Worm (Caenorhabditis elegans) whole organism, L2 larva: ENCODE results near the gene nhr-3.

Experiments
- ZK546.5 ChIP-seq: sonication (generic microtip); optimal IDR thresholded peaks from 2 replicates; lab custom pipeline; 2017; ENCODE audit warnings: missing biosample characterization, missing genetic modification characterization
- ama-1 ChIP-seq: fragments of 150-350 bp; optimal IDR thresholded peaks from 2 replicates; lab custom pipeline; 2018; ENCODE audit warnings: inconsistent platforms
- lin-13 ChIP-seq: fragments of 150-350 bp; optimal IDR thresholded peaks from 2 replicates; lab custom pipeline; 2014; ENCODE audit warnings: missing biosample characterization, missing genetic modification reagents, missing genetic modification characterization
- lsy-2 ChIP-seq, 2 experiments: fragments of 150-350 bp in 1 of 2; sonication (generic microtip) in 1 of 2; optimal IDR thresholded peaks; 2 replicates each; lab custom pipeline; 2014 to 2017; ENCODE audit warnings: missing biosample characterization in 2 of 2, missing genetic modification characterization in 2 of 2
- nhr-129 ChIP-seq: fragments of 150-350 bp; optimal IDR thresholded peaks from 2 replicates; lab custom pipeline; 2014; ENCODE audit warnings: missing biosample characterization, missing genetic modification characterization
- nhr-237 ChIP-seq: fragments of 150-350 bp; optimal IDR thresholded peaks from 2 replicates; lab custom pipeline; 2014; ENCODE audit warnings: missing biosample characterization, missing genetic modification characterization
- sma-3 ChIP-seq: sonication (generic microtip); optimal IDR thresholded peaks from 2 replicates; lab custom pipeline; 2016; ENCODE audit warnings: missing genetic modification reagents, missing genetic modification characterization, missing compliant biosample characterization
- snpc-4 ChIP-seq: fragments of 150-350 bp; optimal IDR thresholded peaks from 2 replicates; lab custom pipeline; 2014; ENCODE audit warnings: missing biosample characterization, missing genetic modification characterization
- unc-62 ChIP-seq: fragments of 150-350 bp; optimal IDR thresholded peaks from 2 replicates; lab custom pipeline; 2014; ENCODE audit warnings: missing biosample characterization, missing genetic modification reagents, missing genetic modification characterization
- ztf-11 ChIP-seq: sonication (generic microtip); optimal IDR thresholded peaks from 2 replicates; lab custom pipeline; 2017; ENCODE audit warnings: missing biosample characterization, missing genetic modification characterization

DNA sequence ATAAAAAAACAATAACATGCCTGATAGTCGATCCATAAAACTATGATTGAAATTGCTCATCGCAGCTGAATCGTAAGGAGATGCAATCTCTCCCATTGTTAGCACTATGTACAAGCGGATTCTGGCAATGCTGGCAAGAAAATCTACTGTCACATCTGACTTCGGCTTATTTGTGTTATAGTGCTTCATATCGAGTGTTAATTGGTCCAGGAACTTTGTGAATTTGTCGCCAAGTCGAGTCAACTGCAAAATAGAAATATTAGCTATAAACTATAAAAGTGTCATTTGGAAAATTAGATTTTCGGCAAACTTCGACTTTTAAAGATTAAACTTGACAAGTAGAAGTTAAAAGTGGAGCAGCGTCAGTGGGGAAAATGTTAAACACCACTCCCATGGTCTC lies 26.0 kb downstream of the nhr-3 start:
- no peak for TF ChIP-seq nhr-129 (tag; lab: Kevin White, UChicago)
- TF ChIP-seq lsy-2 (tag; optimal IDR thresholded peaks at IDR 0.05; lab: Kevin White, UChicago), result no peak
- TF ChIP-seq unc-62, result no peak
- TF ChIP-seq nhr-237, result no peak
- TF ChIP-seq ama-1 (lab: Kevin White, UChicago), result no peak
- TF ChIP-seq ZK546.5 (tag; lab: Kevin White, UChicago), result no peak
- no peak for TF ChIP-seq snpc-4 (tag; lab: Kevin White, UChicago)
- no peak for TF ChIP-seq sma-3 (GFP tag; lab: Kevin White, UChicago)
- TF ChIP-seq ztf-11 (tag; lab: Kevin White, UChicago), result no peak
- no peak for TF ChIP-seq lin-13 (GFP tag; lab: Kevin White, UChicago)
